Worm (Caenorhabditis elegans) whole organism, L4 larva: ENCODE data around the gene clec-262.

Experiments
- D1046.2 ChIP-seq: fragments of 200-800 bp; sonication (Bioruptor generic); IDR thresholded peaks from 2 replicates; pipeline ENCODE4 v1.3.6; 2022; ENCODE audit warnings: missing genetic modification characterization, missing compliant biosample characterization
- F49E8.2 ChIP-seq: sonication (generic microtip); optimal IDR thresholded peaks from 2 replicates; lab custom pipeline; 2016; ENCODE audit warnings: missing compliant biosample characterization, mild to moderate bottlenecking, missing genetic modification characterization, borderline replicate concordance
- R02D3.7 ChIP-seq: fragments of 150-350 bp; sonication (generic microtip); optimal IDR thresholded peaks from 3 replicates; lab custom pipeline; 2014; ENCODE audit warnings: missing biosample characterization, missing genetic modification characterization
- T20F7.1 ChIP-seq: fragments of 200-800 bp; sonication (Bioruptor generic); optimal IDR thresholded peaks from 2 replicates; lab custom pipeline; 2018; ENCODE audit warnings: mild to moderate bottlenecking, missing genetic modification characterization, missing compliant biosample characterization
- T26A8.4 ChIP-seq: fragments of 200-800 bp; sonication (Bioruptor generic); IDR thresholded peaks from 2 replicates; pipeline ENCODE4 v1.3.6; 2022; ENCODE audit warnings: missing genetic modification characterization, missing compliant biosample characterization
- arid-1 ChIP-seq: fragments of 200-800 bp; sonication (Bioruptor generic); conservative IDR thresholded peaks from 2 replicates; pipeline ENCODE4 v1.3.6; 2022; ENCODE audit warnings: missing genetic modification reagents, missing genetic modification characterization, missing compliant biosample characterization
- attf-4 ChIP-seq: sonication (generic microtip); optimal IDR thresholded peaks from 3 replicates; lab custom pipeline; 2017; ENCODE audit warnings: missing biosample characterization, missing genetic modification characterization
- daf-16 ChIP-seq, 3 experiments: sonication (generic microtip); optimal IDR thresholded peaks; 2 replicates each; lab custom pipeline; 2016 to 2017; ENCODE audit warnings: missing genetic modification characterization in 3 of 3, missing genetic modification reagents in 3 of 3, mild to moderate bottlenecking in 2 of 3, missing compliant biosample characterization in 2 of 3, missing biosample characterization in 1 of 3, moderate library complexity in 1 of 3
- dmd-6 ChIP-seq: fragments of 200-800 bp; sonication (Bioruptor generic); IDR thresholded peaks from 2 replicates; pipeline ENCODE4 v1.3.6; 2022; ENCODE audit warnings: missing genetic modification reagents, missing genetic modification characterization, missing compliant biosample characterization
- dpl-1 ChIP-seq: fragments of 150-350 bp; optimal IDR thresholded peaks from 2 replicates; lab custom pipeline; 2014; ENCODE audit warnings: missing biosample characterization, missing genetic modification reagents, missing genetic modification characterization
- dve-1 ChIP-seq: sonication (generic microtip); optimal IDR thresholded peaks from 2 replicates; lab custom pipeline; 2017; ENCODE audit warnings: antibody characterized with exemption, mild to moderate bottlenecking, missing genetic modification characterization, missing compliant biosample characterization; ENCODE audit not compliant: insufficient read depth
- fkh-10 ChIP-seq: fragments of 150-350 bp; optimal IDR thresholded peaks from 2 replicates; lab custom pipeline; 2014; ENCODE audit warnings: missing biosample characterization, missing genetic modification reagents, missing genetic modification characterization
- fos-1 ChIP-seq: fragments of 150-350 bp; optimal IDR thresholded peaks from 2 replicates; lab custom pipeline; 2014; ENCODE audit warnings: missing biosample characterization, missing genetic modification characterization
- hif-1 ChIP-seq, 2 experiments: sonication (generic microtip); optimal IDR thresholded peaks; 2 replicates each; lab custom pipeline; 2016 to 2017; ENCODE audit warnings: missing compliant biosample characterization in 2 of 2, missing genetic modification characterization in 2 of 2, missing genetic modification reagents in 2 of 2, missing genotype in 2 of 2, mild to moderate bottlenecking in 1 of 2
- hlh-30 ChIP-seq: sonication (generic microtip); optimal IDR thresholded peaks from 2 replicates; lab custom pipeline; 2017; ENCODE audit warnings: antibody characterized with exemption, mild to moderate bottlenecking, missing genetic modification characterization, missing compliant biosample characterization; ENCODE audit not compliant: insufficient read depth
- hmg-1.1 ChIP-seq: fragments of 200-800 bp; sonication (Bioruptor generic); IDR thresholded peaks from 2 replicates; pipeline ENCODE4 v1.3.6; 2022; ENCODE audit warnings: missing genetic modification reagents, missing genetic modification characterization, missing compliant biosample characterization
- lim-7 ChIP-seq: fragments of 200-800 bp; sonication (Bioruptor generic); IDR thresholded peaks from 2 replicates; pipeline ENCODE4 v1.3.6; 2022; ENCODE audit warnings: missing genetic modification characterization, missing compliant biosample characterization
- lin-15B ChIP-seq: fragments of 150-350 bp; sonication (generic microtip); optimal IDR thresholded peaks from 3 replicates; lab custom pipeline; 2014; ENCODE audit warnings: missing biosample characterization, missing genetic modification characterization
- lin-39 ChIP-seq: fragments of 150-350 bp; optimal IDR thresholded peaks from 2 replicates; lab custom pipeline; 2014; ENCODE audit warnings: missing biosample characterization, missing genetic modification reagents, missing genetic modification characterization
- lsy-2 ChIP-seq, 2 experiments: fragments of 150-350 bp in 1 of 2; sonication (generic microtip) in 1 of 2; optimal IDR thresholded peaks; 2 replicates each; lab custom pipeline; 2014 to 2017; ENCODE audit warnings: missing biosample characterization in 2 of 2, missing genetic modification characterization in 2 of 2
- madf-9 ChIP-seq: fragments of 200-800 bp; sonication (Bioruptor generic); conservative IDR thresholded peaks from 2 replicates; pipeline ENCODE4 v1.3.6; 2022; ENCODE audit warnings: missing genetic modification reagents, missing genetic modification characterization, missing compliant biosample characterization
- mep-1 ChIP-seq: fragments of 150-350 bp; sonication (generic microtip); optimal IDR thresholded peaks from 3 replicates; lab custom pipeline; 2014; ENCODE audit warnings: missing biosample characterization, missing genetic modification characterization
- mes-2 ChIP-seq: sonication (generic microtip); optimal IDR thresholded peaks from 2 replicates; lab custom pipeline; 2016; ENCODE audit warnings: missing genotype, mild to moderate bottlenecking, missing genetic modification characterization, missing compliant biosample characterization; ENCODE audit not compliant: poor library complexity, severe bottlenecking
- mxl-2 ChIP-seq: fragments of 200-800 bp; sonication (Bioruptor generic); conservative IDR thresholded peaks from 2 replicates; pipeline ENCODE4 v1.3.6; 2022; ENCODE audit warnings: missing genetic modification reagents, missing genetic modification characterization, missing compliant biosample characterization
- mxl-3 ChIP-seq: fragments of 200-800 bp; sonication (Bioruptor generic); optimal IDR thresholded peaks from 2 replicates; lab custom pipeline; 2018; ENCODE audit warnings: mild to moderate bottlenecking, missing genetic modification characterization, missing compliant biosample characterization
- nhr-10 ChIP-seq: fragments of 150-350 bp; optimal IDR thresholded peaks from 2 replicates; lab custom pipeline; 2014; ENCODE audit warnings: missing biosample characterization, missing genetic modification characterization
- nhr-11 ChIP-seq: fragments of 150-350 bp; optimal IDR thresholded peaks from 2 replicates; lab custom pipeline; 2014; ENCODE audit warnings: missing biosample characterization, missing genetic modification characterization
- nhr-111 ChIP-seq: fragments of 200-800 bp; sonication (Bioruptor generic); optimal IDR thresholded peaks from 2 replicates; lab custom pipeline; 2018; ENCODE audit warnings: mild to moderate bottlenecking, missing genetic modification characterization, missing compliant biosample characterization
- nhr-25 ChIP-seq: sonication (generic microtip); optimal IDR thresholded peaks from 2 replicates; lab custom pipeline; 2017; ENCODE audit warnings: missing genetic modification characterization, mild to moderate bottlenecking, missing compliant biosample characterization, antibody characterized with exemption, moderate library complexity, borderline replicate concordance; ENCODE audit not compliant: insufficient read depth
- nhr-28 ChIP-seq: fragments of 150-350 bp; optimal IDR thresholded peaks from 2 replicates; lab custom pipeline; 2014; ENCODE audit warnings: missing biosample characterization, missing genetic modification characterization
- nhr-6 ChIP-seq: fragments of 150-350 bp; optimal IDR thresholded peaks from 2 replicates; lab custom pipeline; 2014; ENCODE audit warnings: missing biosample characterization, missing genetic modification characterization
- pha-4 ChIP-seq, 2 experiments: fragments of 150-350 bp in 1 of 2; fragments of 200-800 bp in 1 of 2; sonication (Bioruptor generic) in 1 of 2; IDR thresholded peaks in 1 of 2; optimal IDR thresholded peaks in 1 of 2; 2 replicates each; pipeline versions ENCODE4 v1.3.6 to Lab custom; 2014 to 2022; ENCODE audit warnings: missing genetic modification characterization in 2 of 2, missing genetic modification reagents in 2 of 2, missing biosample characterization in 1 of 2, missing compliant biosample characterization in 1 of 2
- php-3 ChIP-seq: fragments of 200-800 bp; sonication (Bioruptor generic); IDR thresholded peaks from 2 replicates; pipeline ENCODE4 v1.3.6; 2022; ENCODE audit warnings: missing genetic modification reagents, missing genetic modification characterization, missing compliant biosample characterization
- saeg-2 ChIP-seq: fragments of 200-800 bp; sonication (Bioruptor generic); IDR thresholded peaks from 2 replicates; pipeline ENCODE4 v1.3.6; 2022; ENCODE audit warnings: missing genetic modification reagents, missing genetic modification characterization, missing compliant biosample characterization
- sdz-12 ChIP-seq: fragments of 200-800 bp; sonication (Bioruptor generic); optimal IDR thresholded peaks from 2 replicates; lab custom pipeline; 2018; ENCODE audit warnings: mild to moderate bottlenecking, missing genetic modification characterization, missing compliant biosample characterization
- set-16 ChIP-seq: fragments of 200-800 bp; sonication (Bioruptor generic); IDR thresholded peaks from 2 replicates; pipeline ENCODE4 v1.3.6; 2022; ENCODE audit warnings: missing genetic modification reagents, missing genetic modification characterization, missing compliant biosample characterization
- skn-1 ChIP-seq: fragments of 150-350 bp; optimal IDR thresholded peaks from 2 replicates; lab custom pipeline; 2014; ENCODE audit warnings: missing biosample characterization, missing genetic modification characterization
- snpc-1.2 ChIP-seq: fragments of 200-800 bp; sonication (Bioruptor generic); IDR thresholded peaks from 2 replicates; pipeline ENCODE4 v1.3.6; 2022; ENCODE audit warnings: missing genetic modification reagents, missing genetic modification characterization, missing compliant biosample characterization
- snpc-4 ChIP-seq: fragments of 150-350 bp; optimal IDR thresholded peaks from 2 replicates; lab custom pipeline; 2014; ENCODE audit warnings: missing biosample characterization, missing genetic modification characterization
- tag-97 ChIP-seq: fragments of 200-800 bp; sonication (Bioruptor generic); IDR thresholded peaks from 2 replicates; pipeline ENCODE4 v1.3.6; 2022; ENCODE audit warnings: missing genetic modification characterization, missing compliant biosample characterization
- unc-62 ChIP-seq, 3 experiments: fragments of 150-350 bp in 1 of 3; sonication (generic microtip); optimal IDR thresholded peaks in 2 of 3; peaks in 1 of 3; 1 replicate in 1 of 3; 2 replicates in 2 of 3; lab custom pipeline; 2014 to 2017; ENCODE audit warnings: missing biosample characterization in 3 of 3, missing genetic modification characterization in 3 of 3, missing genetic modification reagents in 3 of 3, missing genotype in 1 of 3
- vab-7 ChIP-seq: fragments of 200-800 bp; sonication (Bioruptor generic); IDR thresholded peaks from 2 replicates; pipeline ENCODE4 v1.3.6; 2022; ENCODE audit warnings: missing genetic modification reagents, missing genetic modification characterization, missing compliant biosample characterization
- zfp-2 ChIP-seq: sonication (generic microtip); optimal IDR thresholded peaks from 2 replicates; lab custom pipeline; 2016; ENCODE audit warnings: mild to moderate bottlenecking, missing genetic modification characterization, missing compliant biosample characterization
- zip-11 ChIP-seq: fragments of 200-800 bp; sonication (Bioruptor generic); IDR thresholded peaks from 2 replicates; pipeline ENCODE4 v1.3.6; 2022; ENCODE audit warnings: missing genetic modification characterization, missing compliant biosample characterization

Gene clec-262

ce11 chrV:20269661-20270137 is 41.9 kb upstream of the clec-262 start, which contains the start of the genes prmt-1 and cdkr-3:
TSS of gene prmt-1 (minus strand) at chrV:20269711.
TSS of gene cdkr-3 (plus strand) at chrV:20270107.
- TF ChIP-seq dpl-1 (GFP tag; lab: Kevin White, UChicago) = peak; percentile 59
- peak; percentile 64 for TF ChIP-seq R02D3.7 (tag; lab: Kevin White, UChicago)
- TF ChIP-seq nhr-28 (tag; lab: Kevin White, UChicago) = peak; percentile 46
- TF ChIP-seq mep-1 (tag; lab: Kevin White, UChicago) = peak; percentile 65
- TF ChIP-seq dmd-6 (GFP tag; lab: Robert Waterston, UW) = no peak
- TF ChIP-seq pha-4 (GFP tag; IDR thresholded peaks at IDR 0.05; lab: Robert Waterston, UW) = no peak
- TF ChIP-seq pha-4 (tag; optimal IDR thresholded peaks at IDR 0.05; lab: Kevin White, UChicago) = peak; percentile 61
- peak in 1 of 2 experiments; percentile 64 for TF ChIP-seq lsy-2 (tag; optimal IDR thresholded peaks at IDR 0.05; lab: Kevin White, UChicago)
- TF ChIP-seq madf-9 (GFP tag; lab: Robert Waterston, UW) = no peak
- peak; percentile 68 for TF ChIP-seq nhr-6 (tag; lab: Kevin White, UChicago)
- TF ChIP-seq snpc-1.2 (GFP tag; lab: Robert Waterston, UW) = no peak
- no peak for TF ChIP-seq nhr-10 (tag; lab: Kevin White, UChicago)
- TF ChIP-seq arid-1 (GFP tag; lab: Robert Waterston, UW) = no peak
- peak; percentile 66 for TF ChIP-seq mes-2 (tag; lab: Kevin White, UChicago)
- peak; percentile 16 for TF ChIP-seq hlh-30 (tag; lab: Kevin White, UChicago)
- TF ChIP-seq unc-62 (GFP tag; optimal IDR thresholded peaks at IDR 0.05 in 1 of 2; lab: Kevin White, UChicago) = peak in 1 of 2 experiments; percentile 90
- TF ChIP-seq unc-62 (tag; optimal IDR thresholded peaks at IDR 0.05; lab: Kevin White, UChicago) = no peak
- TF ChIP-seq attf-4 (tag; lab: Kevin White, UChicago) = no peak
- 0 out of 2 replicates have a peak, but pooled peaks have one; percentile 24 for TF ChIP-seq hmg-1.1 (GFP tag; lab: Robert Waterston, UW)
- no peak for TF ChIP-seq nhr-11 (tag; lab: Kevin White, UChicago)
- peak in 1 of 2 experiments; percentile 64 for TF ChIP-seq hif-1 (tag; optimal IDR thresholded peaks at IDR 0.05; lab: Kevin White, UChicago)
- TF ChIP-seq snpc-4 = no peak
- TF ChIP-seq T20F7.1 (GFP tag; lab: Kevin White, UChicago) = no peak

- no peak for TF ChIP-seq daf-16 (GFP tag; optimal IDR thresholded peaks at IDR 0.05; lab: Kevin White, UChicago)
- TF ChIP-seq daf-16 (tag; optimal IDR thresholded peaks at IDR 0.05; lab: Kevin White, UChicago) = no peak
- TF ChIP-seq nhr-28 (tag; lab: Kevin White, UChicago) = no peak
- no peak for TF ChIP-seq dve-1 (tag; lab: Kevin White, UChicago)
- TF ChIP-seq mxl-2 (GFP tag; lab: Robert Waterston, UW) = no peak
- no peak for TF ChIP-seq zip-11
- TF ChIP-seq nhr-10 (tag; lab: Kevin White, UChicago) = no peak
- no peak for TF ChIP-seq mes-2 (tag; lab: Kevin White, UChicago)
- TF ChIP-seq saeg-2 (GFP tag; lab: Robert Waterston, UW) = no peak
- TF ChIP-seq snpc-1.2 (GFP tag; lab: Robert Waterston, UW) = no peak
- no peak for TF ChIP-seq php-3 (GFP tag; lab: Robert Waterston, UW)
- no peak for TF ChIP-seq lin-39 (tag; lab: Kevin White, UChicago)
- no peak for TF ChIP-seq T26A8.4
- TF ChIP-seq nhr-6 (tag; lab: Kevin White, UChicago) = no peak
- no peak for TF ChIP-seq tag-97
- TF ChIP-seq, all 104 proteins: peak for 0
These were observed 34.7 kb upstream of the clec-262 start for ce11 chrV:20276923-20277322.

ce11 chrV:20279309-20279708 is 32.3 kb upstream of the clec-262 start:
- TF ChIP-seq F49E8.2 (tag; lab: Kevin White, UChicago) (no peak), nhr-6 (tag; lab: Kevin White, UChicago) (no peak), skn-1 (no peak), mes-2 (tag; lab: Kevin White, UChicago) (no peak), snpc-4 (no peak), fkh-10 (no peak), lin-15B (tag; lab: Kevin White, UChicago) (no peak), D1046.2 (GFP tag; lab: Robert Waterston, UW) (no peak), vab-7 (GFP tag; lab: Robert Waterston, UW) (no peak), fos-1 (no peak), set-16 (GFP tag; lab: Robert Waterston, UW) (no peak), sdz-12 (no peak), T26A8.4 (no peak), nhr-111 (no peak), nhr-25 (tag; lab: Kevin White, UChicago) (no peak), mxl-3 (GFP tag; lab: Kevin White, UChicago) (no peak), lim-7 (GFP tag; lab: Robert Waterston, UW) (no peak), nhr-10 (tag; lab: Kevin White, UChicago) (no peak), zfp-2 (no peak)
